Fruit fly (Drosophila melanogaster): ENCODE results near the gene CG12288.

Gene CG12288

DNA sequence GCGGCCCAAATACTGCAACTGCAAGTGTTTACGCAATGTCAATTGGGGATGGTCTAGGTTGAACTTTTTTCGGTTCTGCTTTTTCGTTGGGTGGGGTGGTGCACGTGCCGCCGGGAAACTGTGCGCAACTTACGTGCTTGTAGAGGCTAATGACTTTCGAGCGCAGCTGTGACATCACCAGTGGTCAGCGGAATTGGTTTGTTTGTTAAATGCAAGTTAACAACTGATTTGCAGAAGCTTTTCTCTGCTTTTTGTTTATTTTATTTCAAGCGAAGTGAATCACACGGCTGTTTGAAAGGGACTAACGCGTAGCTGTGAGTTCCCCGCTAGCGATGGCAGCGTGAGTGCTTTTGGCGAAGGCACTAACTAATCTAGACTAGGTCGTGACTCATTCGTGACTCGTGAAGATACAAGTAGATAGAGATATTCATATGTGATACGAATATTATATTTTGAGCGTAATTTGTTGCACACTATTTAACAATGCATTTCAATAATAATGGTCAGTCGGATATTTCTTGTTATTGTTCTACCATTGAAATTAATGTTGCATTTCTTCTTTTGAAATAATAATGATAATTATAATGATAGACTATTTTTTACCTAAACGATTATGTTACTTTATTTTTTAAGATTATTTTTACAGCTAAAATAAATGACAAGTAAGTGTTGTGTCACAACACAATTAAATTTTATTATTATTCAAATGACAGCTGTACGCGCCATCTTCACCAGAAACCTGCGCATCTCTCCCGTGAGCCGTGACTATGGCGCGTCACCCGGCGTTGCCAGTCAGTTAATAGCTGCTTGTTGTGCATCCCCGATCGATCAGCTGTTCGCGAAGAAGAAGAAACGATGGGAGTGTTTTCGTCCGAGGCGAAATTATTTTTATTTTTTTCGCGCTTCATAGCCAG lies 14.1 kb downstream of the CG12288 start, which contains the start of the genes osi and tweek (continued):
- peak; percentile 84 for TF ChIP-seq Eip78C (GFP tag)
- peak; percentile 28 for TF ChIP-seq Sox14 (GFP tag; optimal IDR thresholded peaks at IDR 0.05)
- TF ChIP-seq vri (GFP tag; optimal IDR thresholded peaks at IDR 0.05): peak; percentile 72
- peak; percentile 4 for TF ChIP-seq fkh (GFP tag; optimal IDR thresholded peaks at IDR 0.05)
- peak; percentile 29 for TF ChIP-seq CG3032 (tag; optimal IDR thresholded peaks at IDR 0.05)
- TF ChIP-seq achi (GFP tag; optimal IDR thresholded peaks at IDR 0.05): peak; percentile 59
- TF ChIP-seq CG6792 (GFP tag; optimal IDR thresholded peaks at IDR 0.05): peak; percentile 0
- TF ChIP-seq Met (GFP tag; optimal IDR thresholded peaks at IDR 0.05): peak; percentile 37
- TF ChIP-seq CG16779 (tag; optimal IDR thresholded peaks at IDR 0.05): no peak
- peak; percentile 29 for TF ChIP-seq CG34406 (GFP tag; optimal IDR thresholded peaks at IDR 0.05)
- peak; percentile 75 for TF ChIP-seq CG10631 (GFP tag; optimal IDR thresholded peaks at IDR 0.05)
- TF ChIP-seq dsx (GFP tag; optimal IDR thresholded peaks at IDR 0.05; ENCODE audit: poor library complexity, severe bottlenecking): no peak
- TF ChIP-seq topi (GFP tag; optimal IDR thresholded peaks at IDR 0.05): peak; percentile 58
- TF ChIP-seq Ets21C (GFP tag; optimal IDR thresholded peaks at IDR 0.05): peak; percentile 42
- TF ChIP-seq salr (GFP tag; optimal IDR thresholded peaks at IDR 0.05): no peak
- TF ChIP-seq CG7368 (GFP tag; optimal IDR thresholded peaks at IDR 0.05): no peak
- peak; percentile 67 for TF ChIP-seq acj6 (GFP tag; optimal IDR thresholded peaks at IDR 0.05)

DNA sequence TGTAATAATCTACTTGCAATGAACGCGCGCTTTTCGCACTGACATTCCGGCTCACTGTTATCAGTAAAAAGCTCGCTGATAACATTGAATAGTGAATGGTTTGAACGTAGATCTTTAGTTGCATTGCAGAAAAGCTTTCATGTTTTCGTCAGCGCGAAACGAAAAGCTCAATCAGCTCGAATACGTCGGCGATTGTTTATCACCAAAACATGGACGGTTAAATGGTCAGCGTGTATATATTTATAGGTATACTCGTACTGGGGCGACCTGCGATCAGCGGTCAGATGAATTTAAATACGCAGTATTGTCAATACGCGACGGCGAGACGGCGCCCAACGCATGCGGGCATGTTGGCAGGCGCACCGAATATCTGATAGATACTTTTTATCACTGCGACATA lies 15.6 kb downstream of the CG12288 start:
- no peak for TF ChIP-seq CG31627 (GFP tag; optimal IDR thresholded peaks at IDR 0.05)
- no peak for TF ChIP-seq topi (GFP tag; optimal IDR thresholded peaks at IDR 0.05)
- no peak for TF ChIP-seq Sox14 (GFP tag; optimal IDR thresholded peaks at IDR 0.05)
- TF ChIP-seq Ets96B (tag; optimal IDR thresholded peaks at IDR 0.05): no peak
- no peak for TF ChIP-seq CG6808 (GFP tag; optimal IDR thresholded peaks at IDR 0.05)
- TF ChIP-seq CG16779 (tag; optimal IDR thresholded peaks at IDR 0.05): peak; percentile 25
- no peak for TF ChIP-seq fd59A (GFP tag; optimal IDR thresholded peaks at IDR 0.05)
- TF ChIP-seq esn (GFP tag; optimal IDR thresholded peaks at IDR 0.05): no peak
- peak; percentile 32 for TF ChIP-seq vri (GFP tag; optimal IDR thresholded peaks at IDR 0.05)
- TF ChIP-seq CG4318 (GFP tag; optimal IDR thresholded peaks at IDR 0.05): no peak
- TF ChIP-seq OdsH (GFP tag; optimal IDR thresholded peaks at IDR 0.05): no peak
- TF ChIP-seq ss (GFP tag; optimal IDR thresholded peaks at IDR 0.05): no peak
- TF ChIP-seq svp (GFP tag): peak; percentile 92
- no peak for TF ChIP-seq CG11902 (GFP tag; optimal IDR thresholded peaks at IDR 0.05)

DNA sequence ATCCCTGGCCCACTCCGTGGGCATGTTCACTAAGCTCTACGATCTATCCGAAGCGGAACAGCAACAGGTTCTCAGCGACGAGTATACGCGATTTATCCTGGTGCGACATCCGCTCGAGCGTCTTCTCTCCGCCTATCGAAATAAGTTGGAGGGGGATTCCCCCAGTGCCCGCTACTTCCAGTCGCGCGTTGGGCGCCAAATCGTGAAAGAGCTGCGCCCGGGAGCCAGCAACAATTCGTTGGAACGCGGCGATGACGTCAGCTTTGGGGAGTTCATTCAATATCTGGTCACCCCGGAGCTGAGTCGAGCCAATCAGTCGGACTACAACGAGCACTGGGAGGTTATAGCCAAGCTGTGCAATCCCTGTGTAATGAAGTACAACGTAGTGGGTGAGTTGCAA lies 16.7 kb downstream of the CG12288 start:
- TF ChIP-seq Ets96B (tag; optimal IDR thresholded peaks at IDR 0.05): no peak

DNA sequence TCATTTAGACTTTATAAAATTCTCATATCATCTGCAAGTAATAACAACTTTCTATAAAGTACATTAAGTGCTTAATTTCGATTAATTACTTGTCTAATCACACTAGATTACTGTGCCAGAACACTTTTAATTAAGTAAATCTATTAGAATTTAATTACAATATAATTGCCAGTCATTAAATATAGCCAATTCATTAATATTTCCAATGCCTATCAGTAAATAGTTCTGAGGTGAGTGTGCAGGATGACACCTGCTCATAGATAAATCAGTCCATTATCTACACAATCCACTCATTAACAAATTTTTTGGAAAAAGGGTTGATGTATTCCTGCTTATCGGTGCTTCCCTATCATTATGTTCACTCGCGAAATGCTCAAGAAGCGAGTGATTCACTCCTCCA lies 17.3 kb downstream of the CG12288 start:
- TF ChIP-seq CG6808 (GFP tag; optimal IDR thresholded peaks at IDR 0.05) (no peak), CG6276 (GFP tag; optimal IDR thresholded peaks at IDR 0.05) (no peak), Sox14 (GFP tag; optimal IDR thresholded peaks at IDR 0.05) (no peak), svp (GFP tag) (peak; percentile 33), eg (GFP tag; IDR thresholded peaks at IDR 0.05) (no peak), Ets96B (tag; optimal IDR thresholded peaks at IDR 0.05) (no peak), Sox102F (GFP tag; optimal IDR thresholded peaks at IDR 0.05) (no peak), esn (GFP tag; optimal IDR thresholded peaks at IDR 0.05) (no peak)

Measured in whole organism, prepupa.